Fruit fly (Drosophila melanogaster) Kc167 (cell line): Measurements from ENCODE around the gene CG11381.

Source experiments
- Myc ChIP-seq: fragments of >200 bp; optimal IDR thresholded peaks from 2 replicates; lab custom pipeline; 2017; ENCODE audit warnings: missing external identifiers
- Sin3A ChIP-seq: fragments of >200 bp; optimal IDR thresholded peaks from 2 replicates; lab custom pipeline; 2018; ENCODE audit warnings: missing external identifiers
- h ChIP-seq: fragments of >200 bp; optimal IDR thresholded peaks from 3 replicates; lab custom pipeline; 2018; ENCODE audit warnings: missing external identifiers
- insv ChIP-seq: fragments of >200 bp; optimal IDR thresholded peaks from 3 replicates; lab custom pipeline; 2018; ENCODE audit warnings: missing external identifiers
- psq ChIP-seq: fragments of >200 bp; optimal IDR thresholded peaks from 2 replicates; lab custom pipeline; 2017; ENCODE audit warnings: missing external identifiers
- ttk ChIP-seq: sonication (Bioruptor generic); optimal IDR thresholded peaks from 2 replicates; lab custom pipeline; 2017; ENCODE audit warnings: missing external identifiers

- TF ChIP-seq insv (no peak), psq (lab: Kevin White, UChicago) (no peak), ttk (lab: Kevin White, UChicago) (no peak), Sin3A (lab: Kevin White, UChicago) (no peak), h (lab: Kevin White, UChicago) (no peak), Myc (no peak)
These were observed 32.0 kb downstream of the CG11381 start for dm6 chrX:1235618-1236006.
